Worm (Caenorhabditis elegans) whole organism, L3 larva: ENCODE results near the gene F14H12.3.

Source experiments
- ceh-16 ChIP-seq: sonication (generic microtip); optimal IDR thresholded peaks from 2 replicates; lab custom pipeline; 2017; ENCODE audit warnings: missing biosample characterization, missing genetic modification characterization
- fkh-10 ChIP-seq: sonication (generic microtip); optimal IDR thresholded peaks from 2 replicates; lab custom pipeline; 2017; ENCODE audit warnings: missing biosample characterization, missing genetic modification reagents, missing genetic modification characterization
- jun-1 ChIP-seq: fragments of 150-350 bp; optimal IDR thresholded peaks from 2 replicates; lab custom pipeline; 2014; ENCODE audit warnings: missing biosample characterization, missing genetic modification reagents, missing genetic modification characterization
- mdl-1 ChIP-seq: fragments of 150-350 bp; optimal IDR thresholded peaks from 2 replicates; lab custom pipeline; 2014; ENCODE audit warnings: missing biosample characterization, missing genetic modification characterization
- nhr-12 ChIP-seq: fragments of 150-350 bp; optimal IDR thresholded peaks from 2 replicates; lab custom pipeline; 2014; ENCODE audit warnings: missing biosample characterization, missing genetic modification characterization

- TF ChIP-seq mdl-1 (tag; lab: Kevin White, UChicago) (no peak), fkh-10 (no peak), jun-1 (tag; lab: Kevin White, UChicago) (no peak), nhr-12 (tag; lab: Kevin White, UChicago) (no peak), ceh-16 (no peak)
These were observed 33.7 kb downstream of the F14H12.3 start, which contains the start of gene R160.12 for ce11 chrX:4377689-4378088.
